Worm (Caenorhabditis elegans) whole organism, young adult: ENCODE results near the gene col-33.

ENCODE experiments used
- D2030.7 ChIP-seq: fragments of 200-800 bp; sonication (Bioruptor generic); IDR thresholded peaks from 2 replicates; pipeline ENCODE4 v1.3.6; 2022; ENCODE audit warnings: missing genetic modification reagents, missing genetic modification characterization, missing compliant biosample characterization
- F10E7.11 ChIP-seq: sonication (generic microtip); optimal IDR thresholded peaks from 2 replicates; lab custom pipeline; 2017; ENCODE audit warnings: mild to moderate bottlenecking, missing genetic modification characterization, moderate library complexity, missing compliant biosample characterization
- F23B12.7 ChIP-seq: sonication (generic microtip); optimal IDR thresholded peaks from 2 replicates; lab custom pipeline; 2017; ENCODE audit warnings: missing genetic modification characterization, mild to moderate bottlenecking, missing compliant biosample characterization, antibody characterized with exemption, moderate library complexity; ENCODE audit not compliant: insufficient read depth
- F55B11.4 ChIP-seq: sonication (generic microtip); optimal IDR thresholded peaks from 2 replicates; lab custom pipeline; 2016; ENCODE audit warnings: missing compliant biosample characterization, missing genetic modification characterization, borderline replicate concordance; ENCODE audit not compliant: insufficient read depth
- F57A8.1 ChIP-seq: fragments of 200-800 bp; sonication (Bioruptor generic); optimal IDR thresholded peaks from 2 replicates; lab custom pipeline; 2018; ENCODE audit warnings: mild to moderate bottlenecking, missing genetic modification characterization, moderate library complexity, missing compliant biosample characterization
- F57C9.4 ChIP-seq: sonication (generic microtip); optimal IDR thresholded peaks from 2 replicates; lab custom pipeline; 2017; ENCODE audit warnings: mild to moderate bottlenecking, missing genetic modification characterization, missing compliant biosample characterization
- K12H6.12 ChIP-seq: fragments of 200-800 bp; sonication (Bioruptor generic); optimal IDR thresholded peaks from 2 replicates; lab custom pipeline; 2018; ENCODE audit warnings: mild to moderate bottlenecking, missing genetic modification characterization, missing compliant biosample characterization
- T26A5.8 ChIP-seq: sonication (generic microtip); optimal IDR thresholded peaks from 2 replicates; lab custom pipeline; 2016; ENCODE audit warnings: missing genetic modification characterization, missing compliant biosample characterization
- Y56A3A.18 ChIP-seq: fragments of 200-800 bp; sonication (Bioruptor generic); IDR thresholded peaks from 2 replicates; pipeline ENCODE4 v1.3.6; 2022; ENCODE audit warnings: missing genetic modification reagents, missing genetic modification characterization, missing compliant biosample characterization
- Y95B8A.8 ChIP-seq: fragments of 200-800 bp; sonication (Bioruptor generic); IDR thresholded peaks from 2 replicates; pipeline ENCODE4 v1.3.6; 2022; ENCODE audit warnings: missing genetic modification reagents, missing genetic modification characterization, missing compliant biosample characterization
- ZK185.1 ChIP-seq: sonication (generic microtip); optimal IDR thresholded peaks from 2 replicates; lab custom pipeline; 2016; ENCODE audit warnings: mild to moderate bottlenecking, missing genetic modification characterization, missing compliant biosample characterization; ENCODE audit not compliant: poor library complexity, severe bottlenecking
- ama-1 ChIP-seq, 3 experiments: fragments of 150-350 bp in 1 of 3; sonication (generic microtip) in 2 of 3; optimal IDR thresholded peaks; 2 replicates each; lab custom pipeline; 2014 to 2018; ENCODE audit warnings: missing biosample characterization in 2 of 3, missing genetic modification characterization in 2 of 3, missing genetic modification reagents in 2 of 3
- bed-1 ChIP-seq: fragments of 200-800 bp; sonication (Bioruptor generic); IDR thresholded peaks from 2 replicates; pipeline ENCODE4 v1.3.6; 2022; ENCODE audit warnings: missing genetic modification reagents, missing genetic modification characterization, missing compliant biosample characterization
- bed-2 ChIP-seq: fragments of 200-800 bp; sonication (Bioruptor generic); IDR thresholded peaks from 2 replicates; pipeline ENCODE4 v1.3.6; 2022; ENCODE audit warnings: missing genetic modification reagents, missing genetic modification characterization, missing compliant biosample characterization
- ccch-3 ChIP-seq: fragments of 200-800 bp; sonication (Bioruptor generic); optimal IDR thresholded peaks from 2 replicates; lab custom pipeline; 2018; ENCODE audit warnings: mild to moderate bottlenecking, missing genetic modification characterization, missing compliant biosample characterization
- cebp-2 ChIP-seq: fragments of 200-800 bp; sonication (Bioruptor generic); IDR thresholded peaks from 2 replicates; pipeline ENCODE4 v1.3.6; 2022; ENCODE audit warnings: missing genetic modification characterization, missing compliant biosample characterization
- ceh-27 ChIP-seq: fragments of 200-800 bp; sonication (Bioruptor generic); optimal IDR thresholded peaks from 2 replicates; lab custom pipeline; 2018; ENCODE audit warnings: mild to moderate bottlenecking, missing genetic modification characterization, moderate library complexity, missing compliant biosample characterization
- ceh-58 ChIP-seq: fragments of 200-800 bp; sonication (Bioruptor generic); IDR thresholded peaks from 2 replicates; pipeline ENCODE4 v1.3.6; 2022; ENCODE audit warnings: missing genetic modification characterization, missing compliant biosample characterization
- ceh-79 ChIP-seq: sonication (generic microtip); optimal IDR thresholded peaks from 2 replicates; lab custom pipeline; 2017; ENCODE audit warnings: mild to moderate bottlenecking, missing genetic modification characterization, missing compliant biosample characterization
- die-1 ChIP-seq: sonication (generic microtip); optimal IDR thresholded peaks from 2 replicates; lab custom pipeline; 2016; ENCODE audit warnings: missing genotype, mild to moderate bottlenecking, missing genetic modification characterization, missing compliant biosample characterization
- dox-1 ChIP-seq: fragments of 200-800 bp; sonication (Bioruptor generic); IDR thresholded peaks from 2 replicates; pipeline ENCODE4 v1.3.6; 2022; ENCODE audit warnings: missing genetic modification reagents, missing genetic modification characterization, missing compliant biosample characterization
- egrh-3 ChIP-seq: fragments of 200-800 bp; sonication (Bioruptor generic); IDR thresholded peaks from 2 replicates; pipeline ENCODE4 v1.3.6; 2022; ENCODE audit warnings: missing genetic modification reagents, missing genetic modification characterization, missing compliant biosample characterization
- hmg-20 ChIP-seq: fragments of 200-800 bp; sonication (Bioruptor generic); IDR thresholded peaks from 2 replicates; pipeline ENCODE4 v1.3.6; 2022; ENCODE audit warnings: missing genetic modification reagents, missing genetic modification characterization, missing compliant biosample characterization
- lag-1 ChIP-seq: fragments of 200-800 bp; sonication (Bioruptor generic); IDR thresholded peaks from 2 replicates; pipeline ENCODE4 v1.3.6; 2022; ENCODE audit warnings: missing genetic modification reagents, missing genetic modification characterization, missing compliant biosample characterization
- let-526 ChIP-seq: fragments of 200-800 bp; sonication (Bioruptor generic); IDR thresholded peaks from 2 replicates; pipeline ENCODE4 v1.3.6; 2022; ENCODE audit warnings: missing genetic modification reagents, missing genetic modification characterization, missing compliant biosample characterization
- let-607 ChIP-seq, 2 experiments: fragments of 200-800 bp in 1 of 2; sonication (Bioruptor generic) in 1 of 2; sonication (generic microtip) in 1 of 2; optimal IDR thresholded peaks; 2 replicates each; lab custom pipeline; 2016 to 2018; ENCODE audit warnings: mild to moderate bottlenecking in 2 of 2, missing compliant biosample characterization in 2 of 2, missing genetic modification characterization in 2 of 2, moderate library complexity in 2 of 2, missing genotype in 1 of 2
- lsl-1 ChIP-seq: fragments of 200-800 bp; sonication (Bioruptor generic); optimal IDR thresholded peaks from 2 replicates; lab custom pipeline; 2018; ENCODE audit warnings: mild to moderate bottlenecking, missing genetic modification characterization, moderate library complexity, missing compliant biosample characterization
- madf-10 ChIP-seq: sonication (generic microtip); optimal IDR thresholded peaks from 2 replicates; lab custom pipeline; 2016; ENCODE audit warnings: mild to moderate bottlenecking, missing genetic modification characterization, missing compliant biosample characterization
- madf-6 ChIP-seq: fragments of 200-800 bp; sonication (Bioruptor generic); IDR thresholded peaks from 2 replicates; pipeline ENCODE4 v1.3.6; 2022; ENCODE audit warnings: missing genetic modification reagents, missing genetic modification characterization, missing compliant biosample characterization
- madf-8 ChIP-seq: fragments of 200-800 bp; sonication (Bioruptor generic); conservative IDR thresholded peaks from 2 replicates; pipeline ENCODE4 v1.3.6; 2022; ENCODE audit warnings: missing genetic modification reagents, missing genetic modification characterization, missing compliant biosample characterization
- mcd-1 ChIP-seq: fragments of 200-800 bp; sonication (Bioruptor generic); IDR thresholded peaks from 2 replicates; pipeline ENCODE4 v1.3.6; 2022; ENCODE audit warnings: missing genetic modification reagents, missing genetic modification characterization, missing compliant biosample characterization
- nhr-120 ChIP-seq: fragments of 200-800 bp; sonication (Bioruptor generic); IDR thresholded peaks from 2 replicates; pipeline ENCODE4 v1.3.6; 2022; ENCODE audit warnings: missing genetic modification characterization, missing compliant biosample characterization
- rcor-1 ChIP-seq: fragments of 200-800 bp; sonication (Bioruptor generic); IDR thresholded peaks from 2 replicates; pipeline ENCODE4 v1.3.6; 2022; ENCODE audit warnings: missing genetic modification reagents, missing genetic modification characterization, missing compliant biosample characterization
- sptf-2 ChIP-seq: fragments of 200-800 bp; sonication (Bioruptor generic); optimal IDR thresholded peaks from 2 replicates; lab custom pipeline; 2018; ENCODE audit warnings: mild to moderate bottlenecking, missing genetic modification characterization, missing compliant biosample characterization
- tbx-9 ChIP-seq: sonication (generic microtip); optimal IDR thresholded peaks from 2 replicates; lab custom pipeline; 2016; ENCODE audit warnings: borderline replicate concordance, missing genetic modification characterization, inconsistent platforms, missing compliant biosample characterization
- tlf-1 ChIP-seq: fragments of 200-800 bp; sonication (Bioruptor generic); optimal IDR thresholded peaks from 2 replicates; lab custom pipeline; 2018; ENCODE audit warnings: mild to moderate bottlenecking, missing genetic modification characterization, missing compliant biosample characterization
- zfh-2 ChIP-seq: fragments of 200-800 bp; sonication (Bioruptor generic); conservative IDR thresholded peaks from 2 replicates; pipeline ENCODE4 v1.3.6; 2022; ENCODE audit warnings: missing genetic modification reagents, missing genetic modification characterization, missing compliant biosample characterization
- zim-3 ChIP-seq: sonication (generic microtip); optimal IDR thresholded peaks from 2 replicates; lab custom pipeline; 2017; ENCODE audit warnings: mild to moderate bottlenecking, missing genetic modification characterization, moderate library complexity, missing compliant biosample characterization
- ztf-22 ChIP-seq: fragments of 200-800 bp; sonication (Bioruptor generic); optimal IDR thresholded peaks from 2 replicates; lab custom pipeline; 2018; ENCODE audit warnings: mild to moderate bottlenecking, missing genetic modification characterization, moderate library complexity, missing compliant biosample characterization
- ztf-25 ChIP-seq: fragments of 200-800 bp; sonication (Bioruptor generic); IDR thresholded peaks from 2 replicates; pipeline ENCODE4 v1.3.6; 2022; ENCODE audit warnings: missing genetic modification reagents, missing genetic modification characterization, missing compliant biosample characterization
- ztf-26 ChIP-seq: sonication (generic microtip); optimal IDR thresholded peaks from 2 replicates; lab custom pipeline; 2017; ENCODE audit warnings: missing genetic modification characterization, missing compliant biosample characterization
- ztf-3 ChIP-seq: fragments of 200-800 bp; sonication (Bioruptor generic); optimal IDR thresholded peaks from 2 replicates; lab custom pipeline; 2018; ENCODE audit warnings: mild to moderate bottlenecking, missing genetic modification characterization, missing compliant biosample characterization

col-33 gene

DNA sequence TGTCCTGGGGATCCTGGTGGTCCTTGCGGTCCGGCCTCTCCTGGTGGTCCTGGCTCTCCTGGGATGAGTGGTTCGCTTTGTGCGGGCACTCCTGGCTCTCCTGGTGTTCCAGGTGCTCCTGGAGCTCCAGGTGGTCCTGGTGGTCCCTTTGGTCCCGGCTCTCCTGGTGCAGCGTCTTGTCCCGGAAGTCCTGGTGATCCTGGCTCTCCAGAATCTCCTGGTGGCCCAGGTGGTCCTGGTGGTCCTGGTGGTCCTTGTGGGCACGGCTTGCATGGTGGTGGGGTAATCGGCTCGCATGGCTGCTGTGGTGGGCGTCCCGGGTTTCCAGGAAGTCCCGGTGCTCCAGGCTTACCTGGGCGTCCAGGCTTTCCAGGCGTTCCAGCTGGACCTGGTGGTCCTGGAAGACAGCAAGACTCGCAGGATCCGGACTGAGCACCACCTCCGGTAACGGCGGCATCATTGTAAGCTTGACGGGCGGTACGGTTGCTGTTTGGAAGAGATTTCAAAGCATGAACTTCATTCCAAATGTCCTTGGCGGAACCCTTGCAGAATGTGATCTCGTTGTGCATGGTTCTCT, 19.2 kb upstream of the col-33 start:
- no peak for TF ChIP-seq ztf-25
- peak; percentile 94 for TF ChIP-seq egrh-3 (GFP tag; lab: Robert Waterston, UW)
- no peak for TF ChIP-seq cebp-2 (GFP tag; lab: Robert Waterston, UW)
- TF ChIP-seq sptf-2 (GFP tag; lab: Kevin White, UChicago), result peak; percentile 5
- no peak for TF ChIP-seq ZK185.1 (tag; lab: Kevin White, UChicago)
- TF ChIP-seq let-526 (GFP tag; lab: Robert Waterston, UW), result 0 out of 2 replicates have a peak, but pooled peaks have one; percentile 18
- TF ChIP-seq Y95B8A.8 (GFP tag; lab: Robert Waterston, UW), result no peak
- no peak for TF ChIP-seq tlf-1 (GFP tag; lab: Kevin White, UChicago)
- TF ChIP-seq rcor-1 (GFP tag; lab: Robert Waterston, UW), result no peak
- peak; percentile 91 for TF ChIP-seq zfh-2 (GFP tag; lab: Robert Waterston, UW)
- no peak for TF ChIP-seq ccch-3 (GFP tag; lab: Kevin White, UChicago)
- 0 out of 2 replicates have a peak, but pooled peaks have one; percentile 29 for TF ChIP-seq dox-1 (GFP tag; lab: Robert Waterston, UW)

DNA sequence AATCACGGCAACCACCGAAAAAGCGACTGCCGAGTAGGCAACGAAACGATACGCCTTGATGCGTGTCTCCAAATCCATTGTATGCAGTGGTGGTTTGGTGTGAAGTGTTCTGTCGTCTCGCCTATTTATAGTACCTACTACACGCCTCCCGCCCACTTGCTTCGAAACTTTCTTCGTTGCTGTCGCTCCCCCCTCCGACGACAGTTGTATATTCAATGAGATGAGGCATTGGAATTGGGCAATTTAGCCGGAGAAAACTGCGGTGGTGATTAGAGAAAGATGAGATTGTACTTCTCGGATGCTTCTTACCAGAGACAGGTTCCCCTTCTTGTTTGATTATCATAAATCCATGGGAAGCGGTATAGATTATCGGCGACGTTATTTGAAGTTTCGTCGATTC, 18.6 kb upstream of the col-33 start, which contains the start of gene col-34:
TSS of gene col-34 (minus strand) at position 101 of the 400 bp plus-strand sequence.
- TF ChIP-seq ztf-25 (no peak), F57A8.1 (GFP tag; lab: Kevin White, UChicago) (no peak), F57C9.4 (tag; lab: Kevin White, UChicago) (no peak), ceh-79 (tag; lab: Kevin White, UChicago) (no peak), F10E7.11 (tag; lab: Kevin White, UChicago) (no peak), ama-1 (optimal IDR thresholded peaks at IDR 0.05; lab: Kevin White, UChicago) (no peak), ama-1 (GFP tag; optimal IDR thresholded peaks at IDR 0.05; lab: Kevin White, UChicago) (no peak), D2030.7 (GFP tag; lab: Robert Waterston, UW) (no peak), nhr-120 (GFP tag; lab: Robert Waterston, UW) (no peak), madf-10 (tag; lab: Kevin White, UChicago) (no peak), F23B12.7 (tag; lab: Kevin White, UChicago) (no peak), T26A5.8 (tag; lab: Kevin White, UChicago) (no peak), lag-1 (GFP tag; lab: Robert Waterston, UW) (no peak), Y56A3A.18 (no peak)

DNA sequence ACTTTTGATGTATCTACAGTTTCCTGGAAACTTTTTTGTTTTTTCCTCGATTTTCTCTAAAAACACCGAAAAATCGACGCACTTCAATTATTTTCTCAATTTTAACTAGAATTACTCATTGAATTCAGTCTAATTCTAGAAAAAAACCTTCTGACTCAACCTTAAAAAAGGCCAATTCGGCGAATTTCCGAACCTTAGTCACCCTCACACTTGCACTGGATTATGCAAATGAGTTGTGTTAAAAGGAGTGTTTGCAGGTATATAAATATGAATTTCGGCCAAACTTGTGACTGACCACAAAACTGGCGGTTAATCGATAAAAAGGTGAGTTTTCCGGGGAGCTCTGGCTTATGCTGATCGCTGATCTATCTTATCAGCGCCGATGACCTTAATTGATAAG, 16.6 kb upstream of the col-33 start, which contains the start of gene ttr-20:
TSS of gene ttr-20 (plus strand) at position 301 of the 400 bp plus-strand sequence.
- TF ChIP-seq die-1 (no peak), zim-3 (tag; lab: Kevin White, UChicago) (no peak), ceh-58 (no peak), mcd-1 (GFP tag; lab: Robert Waterston, UW) (no peak), hmg-20 (GFP tag; lab: Robert Waterston, UW) (no peak), let-607 (tag; optimal IDR thresholded peaks at IDR 0.05; lab: Kevin White, UChicago) (no peak)

DNA sequence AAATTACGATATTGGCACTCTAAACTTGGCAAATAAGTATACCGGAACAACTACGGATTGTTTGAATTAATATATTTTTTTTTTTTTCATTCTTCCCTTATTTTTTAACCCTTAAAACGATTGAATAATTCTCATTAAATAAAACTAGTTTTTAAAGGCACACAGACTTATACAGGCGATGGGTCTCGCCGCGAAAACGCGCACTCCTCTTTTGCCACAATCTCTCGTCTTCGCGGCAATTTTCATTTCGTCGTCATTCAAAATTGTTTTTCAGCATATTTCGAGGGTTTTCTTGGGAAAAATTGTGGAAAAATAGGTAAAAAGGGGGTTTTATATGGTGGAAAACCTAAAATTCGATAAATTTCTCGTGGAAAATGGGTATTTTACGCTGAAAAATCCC, 15.8 kb upstream of the col-33 start:
- TF ChIP-seq ceh-27 (no peak), bed-2 (GFP tag; lab: Robert Waterston, UW) (no peak), die-1 (no peak), ztf-26 (tag; lab: Kevin White, UChicago) (no peak), tbx-9 (tag; lab: Kevin White, UChicago) (no peak), madf-6 (GFP tag; lab: Robert Waterston, UW) (peak; percentile 67), K12H6.12 (tag; lab: Kevin White, UChicago) (no peak), lsl-1 (peak; percentile 54), sptf-2 (GFP tag; lab: Kevin White, UChicago) (no peak), ztf-3 (GFP tag; lab: Kevin White, UChicago) (no peak), madf-8 (GFP tag; lab: Robert Waterston, UW) (no peak; the same call in 1 of the 2 replicates), nhr-120 (GFP tag; lab: Robert Waterston, UW) (no peak), F23B12.7 (tag; lab: Kevin White, UChicago) (peak; percentile 20), ceh-58 (no peak), ceh-79 (tag; lab: Kevin White, UChicago) (no peak), bed-1 (GFP tag; lab: Robert Waterston, UW) (no peak), F55B11.4 (tag; lab: Kevin White, UChicago) (no peak), ztf-22 (GFP tag; lab: Kevin White, UChicago) (no peak)
